Fruit fly (Drosophila melanogaster) whole organism: ENCODE measurements around the gene Rac2.

Source experiments
- CG8478 ChIP-seq: fragments of >200 bp; optimal IDR thresholded peaks from 2 replicates; lab custom pipeline; 2018; ENCODE audit warnings: inconsistent platforms
- Dll ChIP-seq: fragments of >200 bp; optimal IDR thresholded peaks from 2 replicates; lab custom pipeline; 2017
- EcR ChIP-seq, 2 experiments: fragments of >200 bp; optimal IDR thresholded peaks; 2 replicates each; lab custom pipeline; 2017; ENCODE audit warnings: missing biosample characterization in 2 of 2, missing genetic modification characterization in 2 of 2, missing genetic modification reagents in 2 of 2
- pan ChIP-seq: fragments of >200 bp; optimal IDR thresholded peaks from 2 replicates; lab custom pipeline; 2017
- psq ChIP-seq: fragments of >200 bp; optimal IDR thresholded peaks from 2 replicates; lab custom pipeline; 2017
- usp ChIP-seq: fragments of >200 bp; optimal IDR thresholded peaks from 2 replicates; lab custom pipeline; 2017; ENCODE audit warnings: missing biosample characterization, missing genetic modification characterization, mixed read lengths

Rac2 gene

DNA sequence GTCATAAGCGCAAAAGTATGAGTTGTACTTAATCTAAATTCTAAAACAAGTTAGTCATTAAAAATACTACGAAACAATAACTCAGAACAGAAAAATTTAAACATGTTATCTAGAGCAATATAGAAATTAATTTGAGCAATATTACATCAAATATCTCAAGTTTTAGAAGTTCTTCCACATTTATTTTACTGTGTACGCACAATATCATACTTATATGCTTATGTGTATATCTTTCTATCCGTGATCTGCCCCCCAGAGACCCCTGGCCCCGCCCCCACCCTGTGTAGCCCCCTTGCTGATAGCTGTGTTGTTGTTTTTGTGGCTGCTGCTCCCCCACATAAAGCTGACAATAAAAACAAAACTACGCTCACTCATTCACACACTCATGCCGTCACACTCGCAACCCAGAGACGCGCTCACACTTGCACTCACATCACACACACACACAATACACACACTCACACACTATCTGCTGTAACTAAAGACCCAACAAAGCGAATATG, 1.6 kb downstream of the Rac2 start:
- TF ChIP-seq Dll (lab: Kevin White, UChicago): no peak
- no peak for TF ChIP-seq pan (lab: Kevin White, UChicago)
- no peak for TF ChIP-seq usp (GFP tag; lab: Kevin White, UChicago)
- TF ChIP-seq CG8478 (lab: Kevin White, UChicago): no peak
- no peak for TF ChIP-seq EcR (GFP tag; optimal IDR thresholded peaks at IDR 0.05; lab: Kevin White, UChicago)
- TF ChIP-seq psq (lab: Kevin White, UChicago): no peak

DNA sequence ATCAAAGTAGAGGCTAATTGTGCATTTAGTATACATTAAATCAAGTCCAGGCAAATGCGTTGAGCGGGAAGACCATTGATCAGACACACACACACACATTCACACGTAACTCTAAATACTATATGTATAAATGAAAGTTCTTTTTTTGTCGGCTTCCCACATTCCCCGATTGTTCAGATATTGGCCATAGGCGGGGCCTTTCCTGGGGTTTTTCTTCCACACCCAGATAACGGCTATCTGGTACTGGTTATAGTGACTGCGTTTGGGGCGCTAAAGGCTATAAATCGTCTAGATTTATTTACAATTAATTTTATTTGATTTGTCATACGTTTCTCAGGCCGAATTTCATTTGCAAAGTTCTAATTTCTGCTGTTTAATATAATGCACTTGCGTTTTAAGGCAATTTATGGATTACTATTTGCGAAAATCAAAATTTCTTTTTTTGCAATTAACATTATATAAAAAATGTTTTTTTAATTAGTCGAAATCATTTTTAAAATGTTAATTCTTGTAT, 2.1 kb downstream of the Rac2 start:
- TF ChIP-seq EcR (GFP tag; optimal IDR thresholded peaks at IDR 0.05; lab: Kevin White, UChicago) (no peak), usp (GFP tag; lab: Kevin White, UChicago) (no peak), Dll (lab: Kevin White, UChicago) (no peak)

DNA sequence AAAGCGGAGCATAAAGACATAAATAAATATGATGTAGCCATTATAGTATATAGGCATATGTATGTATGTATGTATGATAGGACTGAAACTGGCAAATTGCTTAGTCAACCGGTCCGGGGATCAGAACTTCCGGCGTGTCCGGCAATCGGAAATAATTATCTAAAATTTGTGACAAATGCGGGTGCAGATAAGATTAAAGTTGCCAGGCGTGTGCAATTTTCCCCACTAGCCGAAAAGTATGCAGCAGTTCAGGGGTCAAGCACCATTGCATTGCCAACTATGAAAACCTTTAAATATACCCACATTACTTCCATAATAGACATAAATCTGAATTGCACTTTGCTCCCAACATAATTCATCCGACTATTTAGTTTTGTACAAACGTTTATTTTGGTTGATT, 2.7 kb downstream of the Rac2 start:
- TF ChIP-seq EcR (GFP tag; optimal IDR thresholded peaks at IDR 0.05; lab: Kevin White, UChicago): no peak
- TF ChIP-seq Dll (lab: Kevin White, UChicago): no peak
- no peak for TF ChIP-seq usp (GFP tag; lab: Kevin White, UChicago)
- no peak for TF ChIP-seq CG8478 (lab: Kevin White, UChicago)
- TF ChIP-seq psq (lab: Kevin White, UChicago): no peak
- TF ChIP-seq pan (lab: Kevin White, UChicago): no peak

dm6 chr3L:7423517-7423916, 11.5 kb downstream of the Rac2 start, which contains the start of gene CG42458:
TSS of gene CG42458 (plus strand) at chr3L:7423827.
- TF ChIP-seq CG8478 (lab: Kevin White, UChicago) (no peak), EcR (GFP tag; optimal IDR thresholded peaks at IDR 0.05; lab: Kevin White, UChicago) (no peak), Dll (lab: Kevin White, UChicago) (no peak), pan (lab: Kevin White, UChicago) (no peak), psq (lab: Kevin White, UChicago) (no peak), usp (GFP tag; lab: Kevin White, UChicago) (no peak)

dm6 chr3L:7422578-7422977, 12.4 kb downstream of the Rac2 start:
- TF ChIP-seq pan (lab: Kevin White, UChicago) (no peak), EcR (GFP tag; optimal IDR thresholded peaks at IDR 0.05; lab: Kevin White, UChicago) (no peak), Dll (lab: Kevin White, UChicago) (no peak), usp (GFP tag; lab: Kevin White, UChicago) (no peak), CG8478 (lab: Kevin White, UChicago) (no peak), psq (lab: Kevin White, UChicago) (no peak)

dm6 chr3L:7404081-7404480, 30.9 kb downstream of the Rac2 start, which contains the start of gene CG8560:
TSS of gene CG8560 (minus strand) at chr3L:7404181.
- TF ChIP-seq CG8478 (lab: Kevin White, UChicago) (no peak), Dll (lab: Kevin White, UChicago) (no peak), psq (lab: Kevin White, UChicago) (no peak), EcR (GFP tag; optimal IDR thresholded peaks at IDR 0.05; lab: Kevin White, UChicago) (no peak), pan (lab: Kevin White, UChicago) (no peak), usp (GFP tag; lab: Kevin White, UChicago) (no peak)

- TF ChIP-seq EcR (GFP tag; optimal IDR thresholded peaks at IDR 0.05; lab: Kevin White, UChicago) (no peak), Dll (lab: Kevin White, UChicago) (no peak), CG8478 (lab: Kevin White, UChicago) (no peak), pan (lab: Kevin White, UChicago) (no peak), psq (lab: Kevin White, UChicago) (no peak), usp (GFP tag; lab: Kevin White, UChicago) (no peak)
These were observed 33.0 kb downstream of the Rac2 start for dm6 chr3L:7401972-7402371.

- TF ChIP-seq usp (GFP tag; lab: Kevin White, UChicago) (no peak), CG8478 (lab: Kevin White, UChicago) (no peak), EcR (GFP tag; optimal IDR thresholded peaks at IDR 0.05; lab: Kevin White, UChicago) (no peak), pan (lab: Kevin White, UChicago) (no peak), Dll (lab: Kevin White, UChicago) (no peak), psq (lab: Kevin White, UChicago) (no peak)
These were observed 35.2 kb downstream of the Rac2 start, which contains the start of gene CG18417 for dm6 chr3L:7399770-7400169. TSS of gene CG18417 (plus strand) at chr3L:7400070.

DNA sequence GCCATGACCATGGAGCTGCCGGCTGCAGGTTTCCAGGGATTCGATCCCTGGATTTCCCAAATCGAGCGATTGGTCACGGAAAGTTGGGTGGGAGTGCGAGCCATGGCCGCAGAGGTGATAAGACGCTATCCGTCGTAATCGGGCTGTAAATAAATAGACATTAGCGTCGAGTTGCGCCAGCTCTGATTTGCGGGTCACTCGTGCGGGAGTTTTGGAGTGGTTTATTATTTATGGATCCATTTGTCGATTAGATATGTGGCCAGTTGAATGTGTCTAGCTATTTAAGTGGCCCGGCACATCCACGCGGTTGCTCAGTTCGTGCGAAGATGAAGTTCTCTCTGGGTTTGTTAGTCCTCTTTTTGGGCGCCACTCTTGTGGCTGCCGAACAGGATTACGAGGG, 37.0 kb downstream of the Rac2 start, which contains the start of gene CG8562:
TSS of gene CG8562 (plus strand) at position 307 of the 400 bp plus-strand sequence.
- TF ChIP-seq psq (lab: Kevin White, UChicago): no peak
- no peak for TF ChIP-seq pan (lab: Kevin White, UChicago)
- TF ChIP-seq usp (GFP tag; lab: Kevin White, UChicago): no peak
- TF ChIP-seq CG8478 (lab: Kevin White, UChicago): no peak
- no peak for TF ChIP-seq EcR (GFP tag; optimal IDR thresholded peaks at IDR 0.05; lab: Kevin White, UChicago)

dm6 chr3L:7396055-7396454, 38.9 kb downstream of the Rac2 start, which contains the start of gene CG32379:
TSS of gene CG32379 (plus strand) at chr3L:7396355.
- TF ChIP-seq usp (GFP tag; lab: Kevin White, UChicago) (no peak), EcR (GFP tag; optimal IDR thresholded peaks at IDR 0.05; lab: Kevin White, UChicago) (no peak), psq (lab: Kevin White, UChicago) (no peak), pan (lab: Kevin White, UChicago) (no peak), Dll (lab: Kevin White, UChicago) (no peak), CG8478 (lab: Kevin White, UChicago) (no peak)

DNA sequence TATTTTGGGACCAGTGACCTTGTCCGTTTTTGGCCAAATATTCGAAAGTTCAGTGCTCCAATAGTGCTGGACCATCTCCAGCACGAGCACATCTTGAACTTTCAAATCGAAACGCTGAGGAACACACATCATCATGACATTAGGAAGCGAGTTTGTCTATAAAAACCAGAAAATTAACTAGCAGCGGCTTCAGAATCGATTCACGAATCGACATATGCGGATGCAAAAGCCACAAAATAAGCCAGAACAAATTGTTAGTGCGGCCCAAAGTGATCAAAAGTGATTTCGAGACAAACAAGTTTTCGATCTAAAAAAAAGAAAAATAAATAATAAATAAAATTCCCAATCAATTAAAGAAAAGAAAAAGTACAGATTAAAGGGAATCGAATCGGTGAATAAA, 44.5 kb downstream of the Rac2 start, which contains the start of gene CG8563:
TSS of gene CG8563 (plus strand) at position 301 of the 400 bp plus-strand sequence.
- TF ChIP-seq usp (GFP tag; lab: Kevin White, UChicago): no peak
- TF ChIP-seq Dll (lab: Kevin White, UChicago): no peak
- no peak for TF ChIP-seq psq (lab: Kevin White, UChicago)
- TF ChIP-seq EcR (GFP tag; optimal IDR thresholded peaks at IDR 0.05; lab: Kevin White, UChicago): no peak
- no peak for TF ChIP-seq CG8478 (lab: Kevin White, UChicago)
- TF ChIP-seq pan (lab: Kevin White, UChicago): no peak
